Fruit fly (Drosophila melanogaster) whole organism, embryonic: Measurements from ENCODE around the gene CecB.

Experiments
- Aef1 ChIP-seq: fragments of 200-800 bp; sonication (Bioruptor generic); IDR thresholded peaks from 3 replicates; pipeline ENCODE4 v1.3.6; 2022; ENCODE audit warnings: missing biosample characterization, missing genetic modification characterization
- Antp ChIP-seq: fragments of 200-800 bp; sonication (Bioruptor generic); optimal IDR thresholded peaks from 3 replicates; lab custom pipeline; 2016; ENCODE audit warnings: missing biosample characterization, missing genetic modification characterization
- Blimp-1 ChIP-seq: fragments of 200-800 bp; sonication (Bioruptor generic); optimal IDR thresholded peaks from 3 replicates; lab custom pipeline; 2018; ENCODE audit warnings: missing biosample characterization, missing genetic modification characterization, mild to moderate bottlenecking, moderate library complexity, missing genetic modification reagents
- CG10462 ChIP-seq: fragments of 200-800 bp; sonication (Bioruptor generic); optimal IDR thresholded peaks from 2 replicates; lab custom pipeline; 2016; ENCODE audit warnings: missing biosample characterization, missing genetic modification characterization
- CG10654 ChIP-seq: fragments of 200-800 bp; sonication (Bioruptor generic); optimal IDR thresholded peaks from 2 replicates; lab custom pipeline; 2016; ENCODE audit warnings: missing biosample characterization, missing genetic modification characterization
- CG10979 ChIP-seq: fragments of 200-800 bp; sonication (Bioruptor generic); optimal IDR thresholded peaks from 2 replicates; lab custom pipeline; 2018; ENCODE audit warnings: missing biosample characterization, mild to moderate bottlenecking, missing genetic modification characterization, moderate library complexity
- CG11085 ChIP-seq: fragments of 200-800 bp; sonication (Bioruptor generic); IDR thresholded peaks from 2 replicates; pipeline ENCODE4 v1.3.6; 2022; ENCODE audit warnings: missing biosample characterization, missing genetic modification characterization
- CG12104 ChIP-seq: fragments of 200-800 bp; sonication (Bioruptor generic); optimal IDR thresholded peaks from 3 replicates; lab custom pipeline; 2016; ENCODE audit warnings: missing biosample characterization, missing genetic modification characterization
- CG12155 ChIP-seq: fragments of 200-800 bp; sonication (Bioruptor generic); optimal IDR thresholded peaks from 3 replicates; lab custom pipeline; 2016; ENCODE audit warnings: missing biosample characterization, missing genetic modification characterization
- CG13894 ChIP-seq: fragments of 200-800 bp; sonication (Bioruptor generic); optimal IDR thresholded peaks from 3 replicates; lab custom pipeline; 2018; ENCODE audit warnings: missing biosample characterization, mild to moderate bottlenecking, missing genetic modification characterization, moderate library complexity
- CG14860 ChIP-seq: fragments of 200-800 bp; sonication (Bioruptor generic); IDR thresholded peaks from 3 replicates; pipeline ENCODE4 v1.3.6; 2022; ENCODE audit warnings: missing biosample characterization, missing genetic modification characterization; ENCODE audit not compliant: partially characterized antibody
- CG17829 ChIP-seq: fragments of 200-800 bp; optimal IDR thresholded peaks from 2 replicates; lab custom pipeline; 2019; ENCODE audit warnings: missing biosample characterization, mild to moderate bottlenecking, missing genetic modification characterization, moderate library complexity
- CG1832 ChIP-seq: fragments of 200-800 bp; sonication (Bioruptor generic); optimal IDR thresholded peaks from 2 replicates; lab custom pipeline; 2017; ENCODE audit warnings: missing biosample characterization, mild to moderate bottlenecking, missing genetic modification characterization, inconsistent platforms
- CG2678 ChIP-seq: fragments of 200-800 bp; sonication (Bioruptor generic); optimal IDR thresholded peaks from 3 replicates; lab custom pipeline; 2019; ENCODE audit warnings: missing biosample characterization, mild to moderate bottlenecking, missing genetic modification characterization, moderate library complexity
- CG3163 ChIP-seq: fragments of 200-800 bp; sonication (Bioruptor generic); optimal IDR thresholded peaks from 3 replicates; lab custom pipeline; 2016; ENCODE audit warnings: missing biosample characterization, missing genetic modification characterization
- CG42726 ChIP-seq: fragments of 200-800 bp; sonication (Bioruptor generic); IDR thresholded peaks from 2 replicates; pipeline ENCODE4 v1.3.6; 2022; ENCODE audit warnings: missing biosample characterization, missing genetic modification characterization; ENCODE audit not compliant: partially characterized antibody
- CG6854 ChIP-seq: fragments of 200-800 bp; sonication (Bioruptor generic); optimal IDR thresholded peaks from 3 replicates; lab custom pipeline; 2017; ENCODE audit warnings: missing biosample characterization, mild to moderate bottlenecking, missing genetic modification characterization
- CG7786 ChIP-seq: fragments of 200-800 bp; sonication (Bioruptor generic); optimal IDR thresholded peaks from 2 replicates; lab custom pipeline; 2016; ENCODE audit warnings: missing biosample characterization, missing genetic modification characterization
- CrebB ChIP-seq: fragments of 200-800 bp; sonication (Bioruptor generic); optimal IDR thresholded peaks from 3 replicates; lab custom pipeline; 2018; ENCODE audit warnings: missing biosample characterization, mild to moderate bottlenecking, missing genetic modification characterization
- Dek ChIP-seq: fragments of 200-800 bp; sonication (Bioruptor generic); optimal IDR thresholded peaks from 3 replicates; lab custom pipeline; 2019; ENCODE audit warnings: missing biosample characterization, mild to moderate bottlenecking, missing genetic modification characterization, moderate library complexity
- Doc2 ChIP-seq: fragments of 200-800 bp; sonication (Bioruptor generic); IDR thresholded peaks from 2 replicates; pipeline ENCODE4 v1.3.6; 2022; ENCODE audit warnings: missing biosample characterization, missing genetic modification characterization
- GATAe ChIP-seq: fragments of 200-800 bp; sonication (Bioruptor generic); conservative IDR thresholded peaks from 2 replicates; pipeline ENCODE4 v1.3.6; 2022; ENCODE audit warnings: missing biosample characterization, missing genetic modification characterization
- H15 ChIP-seq: fragments of 200-800 bp; sonication (Bioruptor generic); IDR thresholded peaks from 3 replicates; pipeline ENCODE4 v1.3.6; 2022; ENCODE audit warnings: missing biosample characterization, missing genetic modification characterization
- H2.0 ChIP-seq: fragments of 200-800 bp; sonication (Bioruptor generic); IDR thresholded peaks from 2 replicates; pipeline ENCODE4 v1.3.6; 2022; ENCODE audit warnings: missing biosample characterization, missing genetic modification characterization
- HLH4C ChIP-seq: fragments of 200-800 bp; sonication (Bioruptor generic); IDR thresholded peaks from 3 replicates; pipeline ENCODE4 v1.3.6; 2022; ENCODE audit warnings: missing biosample characterization, missing genetic modification characterization; ENCODE audit not compliant: partially characterized antibody
- Hey ChIP-seq: fragments of 200-800 bp; sonication (Bioruptor generic); optimal IDR thresholded peaks from 3 replicates; lab custom pipeline; 2018; ENCODE audit warnings: missing biosample characterization, mild to moderate bottlenecking, missing genetic modification characterization
- HmgZ ChIP-seq: fragments of 200-800 bp; sonication (Bioruptor generic); optimal IDR thresholded peaks from 2 replicates; lab custom pipeline; 2018; ENCODE audit warnings: missing biosample characterization, mild to moderate bottlenecking, missing genetic modification characterization
- Med ChIP-seq: fragments of 200-800 bp; sonication (Bioruptor generic); peaks from one replicate; lab custom pipeline; 2016; ENCODE audit warnings: missing biosample characterization, missing genetic modification characterization, mild to moderate bottlenecking, inconsistent platforms, moderate library complexity
- Myb ChIP-seq: fragments of 200-800 bp; sonication (Bioruptor generic); optimal IDR thresholded peaks from 2 replicates; lab custom pipeline; 2016; ENCODE audit warnings: missing biosample characterization, missing genetic modification characterization
- Neu2 ChIP-seq: fragments of 200-800 bp; sonication (Bioruptor generic); optimal IDR thresholded peaks from 3 replicates; lab custom pipeline; 2016; ENCODE audit warnings: missing biosample characterization, missing genetic modification characterization, borderline replicate concordance
- Sox100B ChIP-seq: fragments of 200-800 bp; sonication (Bioruptor generic); optimal IDR thresholded peaks from 3 replicates; lab custom pipeline; 2018; ENCODE audit warnings: missing biosample characterization, mild to moderate bottlenecking, missing genetic modification characterization
- Sox102F ChIP-seq: fragments of 200-800 bp; sonication (Bioruptor generic); optimal IDR thresholded peaks from 2 replicates; lab custom pipeline; 2018; ENCODE audit warnings: missing biosample characterization, mild to moderate bottlenecking, missing genetic modification characterization, moderate library complexity
- Spps ChIP-seq: fragments of 200-800 bp; sonication (Bioruptor generic); optimal IDR thresholded peaks from 2 replicates; lab custom pipeline; 2018; ENCODE audit warnings: missing biosample characterization, mild to moderate bottlenecking, missing genetic modification characterization
- Sry-β ChIP-seq: fragments of 200-800 bp; sonication (Bioruptor generic); optimal IDR thresholded peaks from 2 replicates; lab custom pipeline; 2018; ENCODE audit warnings: missing biosample characterization, mild to moderate bottlenecking, missing genetic modification characterization, moderate library complexity
- amos ChIP-seq: fragments of 200-800 bp; sonication (Bioruptor generic); IDR thresholded peaks from 2 replicates; pipeline ENCODE4 v1.3.6; 2022; ENCODE audit warnings: missing biosample characterization, missing genetic modification characterization; ENCODE audit not compliant: partially characterized antibody
- ase ChIP-seq: fragments of 200-800 bp; sonication (Bioruptor generic); IDR thresholded peaks from 3 replicates; pipeline ENCODE4 v1.3.6; 2022; ENCODE audit warnings: missing biosample characterization, missing genetic modification characterization
- bsh ChIP-seq, 2 experiments: fragments of 200-800 bp; sonication (Bioruptor generic); optimal IDR thresholded peaks; 2 replicates each; lab custom pipeline; 2017 to 2018; ENCODE audit warnings: mild to moderate bottlenecking in 2 of 2, missing biosample characterization in 2 of 2, missing genetic modification characterization in 2 of 2, moderate library complexity in 1 of 2
- dan ChIP-seq: fragments of 200-800 bp; sonication (Bioruptor generic); IDR thresholded peaks from 2 replicates; pipeline ENCODE4 v1.3.6; 2022; ENCODE audit warnings: missing biosample characterization, missing genetic modification characterization
- eve ChIP-seq, 2 experiments: fragments of >200 bp; optimal IDR thresholded peaks; 2 replicates each; lab custom pipeline; 2017; ENCODE audit warnings: missing biosample characterization in 2 of 2, missing genetic modification characterization in 2 of 2
- gem ChIP-seq: fragments of 200-800 bp; sonication (Bioruptor generic); optimal IDR thresholded peaks from 2 replicates; lab custom pipeline; 2019; ENCODE audit warnings: missing biosample characterization, mild to moderate bottlenecking, missing genetic modification characterization, moderate library complexity
- inv ChIP-seq: fragments of 200-800 bp; sonication (Bioruptor generic); IDR thresholded peaks from 2 replicates; pipeline ENCODE4 v1.3.6; 2022; ENCODE audit warnings: missing biosample characterization, missing genetic modification characterization; ENCODE audit not compliant: partially characterized antibody
- luna ChIP-seq: fragments of 200-800 bp; sonication (Bioruptor generic); optimal IDR thresholded peaks from 2 replicates; lab custom pipeline; 2016; ENCODE audit warnings: missing biosample characterization, missing genetic modification characterization
- nau ChIP-seq: fragments of 200-800 bp; sonication (Bioruptor generic); optimal IDR thresholded peaks from 3 replicates; lab custom pipeline; 2017; ENCODE audit warnings: missing biosample characterization, mild to moderate bottlenecking, missing genetic modification characterization, missing genetic modification reagents
- prd ChIP-seq, 3 experiments: fragments of >200 bp in 2 of 3; fragments of 200-800 bp in 1 of 3; sonication (Bioruptor generic) in 1 of 3; optimal IDR thresholded peaks in 2 of 3; IDR thresholded peaks in 1 of 3; 2 replicates in 2 of 3; 3 replicates in 1 of 3; pipeline versions ENCODE4 v1.3.6 to Lab custom; 2017 to 2022; ENCODE audit warnings: missing biosample characterization in 1 of 3, missing genetic modification characterization in 1 of 3
- ranshi ChIP-seq: fragments of 200-800 bp; sonication (Bioruptor generic); IDR thresholded peaks from 2 replicates; pipeline ENCODE4 v1.3.6; 2022; ENCODE audit warnings: missing biosample characterization, missing genetic modification characterization
- sr ChIP-seq: fragments of 200-800 bp; sonication (Bioruptor generic); IDR thresholded peaks from 3 replicates; pipeline ENCODE4 v1.3.6; 2022; ENCODE audit warnings: missing biosample characterization, missing genetic modification characterization
- sug ChIP-seq: fragments of 200-800 bp; optimal IDR thresholded peaks from 2 replicates; lab custom pipeline; 2019; ENCODE audit warnings: missing biosample characterization, mild to moderate bottlenecking, missing genetic modification characterization, moderate library complexity
- toy ChIP-seq: fragments of 200-800 bp; sonication (Bioruptor generic); IDR thresholded peaks from 2 replicates; pipeline ENCODE4 v1.3.6; 2022; ENCODE audit warnings: missing biosample characterization, missing genetic modification characterization
- trem ChIP-seq: fragments of 200-800 bp; optimal IDR thresholded peaks from 3 replicates; lab custom pipeline; 2019; ENCODE audit warnings: missing biosample characterization, mild to moderate bottlenecking, missing genetic modification characterization, moderate library complexity
- tx ChIP-seq: fragments of 200-800 bp; sonication (Bioruptor generic); optimal IDR thresholded peaks from 2 replicates; lab custom pipeline; 2016; ENCODE audit warnings: missing biosample characterization, missing genetic modification characterization

The CecB gene

dm6 chr3R:30191462-30191874, 22.1 kb downstream of the CecB start (continued):
- TF ChIP-seq Sry-β (GFP tag; lab: Kevin White, UChicago) (no peak), Sox102F (GFP tag; lab: Kevin White, UChicago) (peak; percentile 45), Spps (tag; lab: Kevin White, UChicago) (no peak), CrebB (tag; lab: Kevin White, UChicago) (no peak), H15 (GFP tag; lab: Robert Waterston, UW) (no peak), CG12155 (peak; percentile 15), Neu2 (no peak), nau (GFP tag; lab: Kevin White, UChicago) (no peak), CG6854 (no peak), CG2678 (tag; lab: Kevin White, UChicago) (peak; percentile 52), Sox100B (GFP tag; lab: Kevin White, UChicago) (peak; percentile 34), H2.0 (GFP tag; lab: Robert Waterston, UW) (no peak), Dek (tag; lab: Kevin White, UChicago) (no peak), CG7786 (GFP tag; lab: Kevin White, UChicago) (peak; percentile 64), sug (tag; lab: Kevin White, UChicago) (no peak), CG1832 (GFP tag; lab: Kevin White, UChicago) (no peak), CG17829 (tag; lab: Kevin White, UChicago) (peak; percentile 32), inv (no peak), Hey (tag; lab: Kevin White, UChicago) (no peak), CG12104 (peak; percentile 3), bsh (GFP tag; optimal IDR thresholded peaks at IDR 0.05; lab: Kevin White, UChicago) (peak in 1 of 2 experiments; percentile 27), Aef1 (no peak), prd (optimal IDR thresholded peaks at IDR 0.05; lab: Kevin White, UChicago) (no peak), prd (GFP tag; IDR thresholded peaks at IDR 0.05; lab: Robert Waterston, UW) (peak; percentile 6; the same call in 1 of the 3 replicates), CG10654 (GFP tag; lab: Kevin White, UChicago) (no peak), HmgZ (tag; lab: Kevin White, UChicago) (peak; percentile 8), Antp (GFP tag; lab: Kevin White, UChicago) (peak; percentile 57), CG14860 (GFP tag; lab: Robert Waterston, UW) (no peak), ase (GFP tag; lab: Robert Waterston, UW) (no peak), sr (GFP tag; lab: Robert Waterston, UW) (no peak), HLH4C (GFP tag; lab: Robert Waterston, UW) (no peak), CG11085 (GFP tag; lab: Robert Waterston, UW) (no peak), Blimp-1 (peak; percentile 33), toy (GFP tag; lab: Robert Waterston, UW) (no peak), dan (no peak), amos (GFP tag; lab: Robert Waterston, UW) (no peak), GATAe (no peak), luna (GFP tag; lab: Kevin White, UChicago) (no peak), gem (tag; lab: Kevin White, UChicago) (peak; percentile 61), CG13894 (tag; lab: Kevin White, UChicago) (no peak), Doc2 (GFP tag; lab: Robert Waterston, UW) (no peak), CG10462 (GFP tag; lab: Kevin White, UChicago) (peak; percentile 12), trem (tag; lab: Kevin White, UChicago) (no peak), Med (GFP tag; lab: Kevin White, UChicago) (peak; percentile 92), CG10979 (peak; percentile 36), tx (peak; percentile 35), ranshi (GFP tag; lab: Robert Waterston, UW) (no peak), Myb (GFP tag; lab: Kevin White, UChicago) (peak; percentile 18), CG3163 (GFP tag; lab: Kevin White, UChicago) (no peak), eve (GFP tag; optimal IDR thresholded peaks at IDR 0.05; lab: Kevin White, UChicago) (no peak), CG42726 (no peak)
